Fruit fly (Drosophila melanogaster): ENCODE results near the gene Jon66Ci.
A peak's percentile ranks its signal among the peaks of the same experiment; 100 is the strongest.

Jon66Ci gene

dm6 chr3L:8379161-8379560 is 12.2 kb upstream of the Jon66Ci start (continued):
- no peak for TF ChIP-seq fd3F (GFP tag; optimal IDR thresholded peaks at IDR 0.05)
- no peak for TF ChIP-seq GATAe (GFP tag; conservative IDR thresholded peaks at IDR 0.05)
- no peak for TF ChIP-seq CG13296 (GFP tag; optimal IDR thresholded peaks at IDR 0.05)
- TF ChIP-seq Hr78 (GFP tag; optimal IDR thresholded peaks at IDR 0.05): no peak
- TF ChIP-seq HLH54F (GFP tag; optimal IDR thresholded peaks at IDR 0.05): no peak
- TF ChIP-seq Med (GFP tag): no peak
- no peak for TF ChIP-seq fd102C (GFP tag; optimal IDR thresholded peaks at IDR 0.05)
- TF ChIP-seq CG12071 (GFP tag; optimal IDR thresholded peaks at IDR 0.05): no peak
- no peak for TF ChIP-seq CG15073 (GFP tag; optimal IDR thresholded peaks at IDR 0.05)
- no peak for TF ChIP-seq B-H2 (GFP tag; optimal IDR thresholded peaks at IDR 0.05)
- TF ChIP-seq CG7372 (GFP tag; IDR thresholded peaks at IDR 0.05): no peak
- no peak for TF ChIP-seq Stat92E (GFP tag; optimal IDR thresholded peaks at IDR 0.05)
- TF ChIP-seq sisA (GFP tag; IDR thresholded peaks at IDR 0.05): no peak
- TF ChIP-seq Hmr (GFP tag; optimal IDR thresholded peaks at IDR 0.05): no peak
- TF ChIP-seq Blimp-1 (GFP tag; optimal IDR thresholded peaks at IDR 0.05): peak; percentile 46
- no peak for TF ChIP-seq ro (GFP tag; IDR thresholded peaks at IDR 0.05)
- TF ChIP-seq Pdp1 (GFP tag; optimal IDR thresholded peaks at IDR 0.05): no peak
- no peak for TF ChIP-seq toy (GFP tag; IDR thresholded peaks at IDR 0.05)
- no peak for TF ChIP-seq CG5180 (GFP tag; optimal IDR thresholded peaks at IDR 0.05)
- TF ChIP-seq zen2 (GFP tag; IDR thresholded peaks at IDR 0.05; ENCODE audit: partially characterized antibody): no peak
- no peak for TF ChIP-seq CG11398 (GFP tag; optimal IDR thresholded peaks at IDR 0.05)
- TF ChIP-seq H15 (GFP tag; IDR thresholded peaks at IDR 0.05): no peak
- peak; percentile 38 for TF ChIP-seq dmrt11E (tag; optimal IDR thresholded peaks at IDR 0.05)
- TF ChIP-seq D19B (GFP tag; optimal IDR thresholded peaks at IDR 0.05): no peak
- no peak for TF ChIP-seq E2f2 (GFP tag; IDR thresholded peaks at IDR 0.05)
- no peak for TF ChIP-seq CG13424 (tag; optimal IDR thresholded peaks at IDR 0.05)
- no peak for TF ChIP-seq CG11560 (tag; IDR thresholded peaks at IDR 0.05)
- TF ChIP-seq CG10959 (GFP tag; IDR thresholded peaks at IDR 0.05): no peak
- no peak for TF ChIP-seq CG3065 (GFP tag; optimal IDR thresholded peaks at IDR 0.05)
- TF ChIP-seq Ada2b (GFP tag; IDR thresholded peaks at IDR 0.05): no peak
- no peak for TF ChIP-seq da (GFP tag; optimal IDR thresholded peaks at IDR 0.05)
- TF ChIP-seq Six4 (GFP tag; optimal IDR thresholded peaks at IDR 0.05): no peak
- no peak for TF ChIP-seq CG17568 (GFP tag; optimal IDR thresholded peaks at IDR 0.05)
- no peak for TF ChIP-seq lab (GFP tag; optimal IDR thresholded peaks at IDR 0.05)
- peak; percentile 15 for TF ChIP-seq unpg (GFP tag; optimal IDR thresholded peaks at IDR 0.05)
- TF ChIP-seq CG9215 (GFP tag; IDR thresholded peaks at IDR 0.05): no peak
- no peak for TF ChIP-seq dan (GFP tag; IDR thresholded peaks at IDR 0.05)
- TF ChIP-seq bigmax (GFP tag; optimal IDR thresholded peaks at IDR 0.05): no peak
- no peak for TF ChIP-seq CG8478 (optimal IDR thresholded peaks at IDR 0.05)
- TF ChIP-seq CG32767 (GFP tag; IDR thresholded peaks at IDR 0.05): no peak
- no peak for TF ChIP-seq CG16813 (GFP tag; IDR thresholded peaks at IDR 0.05; ENCODE audit: partially characterized antibody)
- no peak for TF ChIP-seq CG12299 (tag; optimal IDR thresholded peaks at IDR 0.05)
- TF ChIP-seq CG18599 (GFP tag; optimal IDR thresholded peaks at IDR 0.05): no peak
- TF ChIP-seq CG2199 (GFP tag; IDR thresholded peaks at IDR 0.05): no peak
- no peak for TF ChIP-seq Tbp (GFP tag; optimal IDR thresholded peaks at IDR 0.05)
- TF ChIP-seq CG32772 (GFP tag; IDR thresholded peaks at IDR 0.05): no peak
- TF ChIP-seq ash1 (GFP tag; optimal IDR thresholded peaks at IDR 0.05): no peak
- no peak for TF ChIP-seq cwo (GFP tag; optimal IDR thresholded peaks at IDR 0.05)
- TF ChIP-seq TFAM (GFP tag; optimal IDR thresholded peaks at IDR 0.05): no peak
- TF ChIP-seq zen (tag; optimal IDR thresholded peaks at IDR 0.05): no peak
- no peak for TF ChIP-seq btn (GFP tag; optimal IDR thresholded peaks at IDR 0.05)
- TF ChIP-seq CG14441 (GFP tag; IDR thresholded peaks at IDR 0.05): no peak

Data from whole organism, embryonic.